Fruit fly (Drosophila melanogaster) whole organism, pupa: ENCODE results near the gene rtp.

Experiments
- CG10348 ChIP-seq: fragments of 200-800 bp; sonication (Bioruptor generic); IDR thresholded peaks from 2 replicates; pipeline ENCODE4 v1.3.6; 2022; ENCODE audit warnings: missing biosample characterization, missing genetic modification characterization
- CG12605 ChIP-seq: fragments of 200-800 bp; sonication (Bioruptor generic); IDR thresholded peaks from 2 replicates; pipeline ENCODE4 v1.3.6; 2022; ENCODE audit warnings: missing biosample characterization, missing genetic modification characterization
- CG13204 ChIP-seq: fragments of 200-800 bp; sonication (Bioruptor generic); optimal IDR thresholded peaks from 2 replicates; lab custom pipeline; 2018; ENCODE audit warnings: missing biosample characterization, mild to moderate bottlenecking, missing genetic modification characterization, moderate library complexity
- CG14655 ChIP-seq: fragments of 200-800 bp; sonication (Bioruptor generic); optimal IDR thresholded peaks from 3 replicates; lab custom pipeline; 2017; ENCODE audit warnings: mild to moderate bottlenecking, missing biosample characterization, missing genetic modification reagents, missing genetic modification characterization
- CG15710 ChIP-seq: fragments of 200-800 bp; sonication (Bioruptor generic); optimal IDR thresholded peaks from 2 replicates; lab custom pipeline; 2018; ENCODE audit warnings: missing biosample characterization, mild to moderate bottlenecking, missing genetic modification characterization, moderate library complexity
- CG17806 ChIP-seq: fragments of 200-800 bp; sonication (Bioruptor generic); optimal IDR thresholded peaks from 2 replicates; lab custom pipeline; 2018; ENCODE audit warnings: missing biosample characterization, mild to moderate bottlenecking, missing genetic modification characterization, moderate library complexity
- CG32121 ChIP-seq: fragments of 200-800 bp; sonication (Bioruptor generic); IDR thresholded peaks from 2 replicates; pipeline ENCODE4 v1.3.6; 2022; ENCODE audit warnings: missing biosample characterization, missing genetic modification characterization
- CG34367 ChIP-seq: fragments of 200-800 bp; sonication (Bioruptor generic); optimal IDR thresholded peaks from 2 replicates; lab custom pipeline; 2018; ENCODE audit warnings: missing biosample characterization, mild to moderate bottlenecking, missing genetic modification characterization
- CG4496 ChIP-seq: fragments of 200-800 bp; sonication (Bioruptor generic); IDR thresholded peaks from 3 replicates; pipeline ENCODE4 v1.3.6; 2022; ENCODE audit warnings: missing biosample characterization, missing genetic modification characterization
- CG8159 ChIP-seq: fragments of 200-800 bp; sonication (Bioruptor generic); optimal IDR thresholded peaks from 3 replicates; lab custom pipeline; 2018; ENCODE audit warnings: missing biosample characterization, mild to moderate bottlenecking, missing genetic modification characterization, moderate library complexity
- CG8301 ChIP-seq: fragments of 200-800 bp; sonication (Bioruptor generic); optimal IDR thresholded peaks from 2 replicates; lab custom pipeline; 2018; ENCODE audit warnings: missing biosample characterization, mild to moderate bottlenecking, missing genetic modification characterization
- CG9948 ChIP-seq: fragments of 200-800 bp; sonication (Bioruptor generic); optimal IDR thresholded peaks from 2 replicates; lab custom pipeline; 2018; ENCODE audit warnings: missing biosample characterization, mild to moderate bottlenecking, missing genetic modification characterization, moderate library complexity
- D1 ChIP-seq: fragments of 200-800 bp; sonication (Bioruptor generic); optimal IDR thresholded peaks from 2 replicates; lab custom pipeline; 2018; ENCODE audit warnings: missing biosample characterization, mild to moderate bottlenecking, missing genetic modification characterization, moderate library complexity
- EcR ChIP-seq: fragments of 200-800 bp; sonication (Bioruptor generic); optimal IDR thresholded peaks from 3 replicates; lab custom pipeline; 2019; ENCODE audit warnings: missing biosample characterization, missing genetic modification characterization, mild to moderate bottlenecking, moderate library complexity, missing genetic modification reagents
- Ets98B ChIP-seq: fragments of 200-800 bp; sonication (Bioruptor generic); IDR thresholded peaks from 2 replicates; pipeline ENCODE4 v1.3.6; 2022; ENCODE audit warnings: missing biosample characterization, missing genetic modification characterization
- Pif1A ChIP-seq: fragments of 200-800 bp; sonication (Bioruptor generic); optimal IDR thresholded peaks from 3 replicates; lab custom pipeline; 2016; ENCODE audit warnings: missing biosample characterization, missing genetic modification characterization
- Pif1B ChIP-seq: fragments of 200-800 bp; sonication (Bioruptor generic); optimal IDR thresholded peaks from 3 replicates; lab custom pipeline; 2016; ENCODE audit warnings: missing biosample characterization, missing genetic modification characterization
- Snoo ChIP-seq: fragments of 200-800 bp; sonication (Bioruptor generic); optimal IDR thresholded peaks from 3 replicates; lab custom pipeline; 2017; ENCODE audit warnings: missing biosample characterization, mild to moderate bottlenecking, missing genetic modification characterization, inconsistent platforms
- fd96Ca ChIP-seq: fragments of 200-800 bp; sonication (Bioruptor generic); IDR thresholded peaks from 3 replicates; pipeline ENCODE4 v1.3.6; 2022; ENCODE audit warnings: missing biosample characterization, missing genetic modification characterization
- gl ChIP-seq: fragments of 200-800 bp; sonication (Bioruptor generic); optimal IDR thresholded peaks from 2 replicates; lab custom pipeline; 2018; ENCODE audit warnings: missing biosample characterization, mild to moderate bottlenecking, missing genetic modification characterization
- rn ChIP-seq: fragments of 200-800 bp; sonication (Bioruptor generic); IDR thresholded peaks from 2 replicates; pipeline ENCODE4 v1.3.6; 2022; ENCODE audit warnings: missing biosample characterization, missing genetic modification characterization

rtp gene

DNA sequence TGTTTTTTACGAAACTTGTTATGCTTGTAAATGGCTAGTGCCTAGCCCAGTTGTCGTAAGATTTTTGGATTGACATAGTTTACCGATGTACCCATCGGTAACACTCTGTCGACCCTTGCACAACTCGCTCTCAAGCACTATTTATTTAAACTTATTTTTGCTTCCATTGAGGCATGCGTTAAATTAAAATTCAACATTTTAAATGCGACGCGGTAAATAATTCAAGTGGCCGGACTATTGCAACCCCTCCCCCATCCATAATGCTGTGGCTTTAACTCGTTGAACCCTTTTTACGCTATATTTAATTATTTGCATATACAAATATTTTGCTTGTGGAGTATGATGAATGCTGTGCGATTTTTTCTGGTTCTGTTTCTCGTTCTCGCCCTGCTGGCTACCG lies 12.2 kb upstream of the rtp start:
- TF ChIP-seq Pif1B (GFP tag; lab: Kevin White, UChicago) (no peak), rn (GFP tag; lab: Robert Waterston, UW) (no peak), Pif1A (GFP tag; lab: Kevin White, UChicago) (no peak), CG4496 (GFP tag; lab: Robert Waterston, UW) (no peak), CG32121 (GFP tag; lab: Robert Waterston, UW) (no peak), CG17806 (no peak), CG10348 (no peak), CG15710 (tag; lab: Kevin White, UChicago) (no peak), fd96Ca (GFP tag; lab: Robert Waterston, UW) (no peak), D1 (tag; lab: Kevin White, UChicago) (no peak), CG34367 (tag; lab: Kevin White, UChicago) (no peak)

dm6 chr3R:5246950-5247349 lies 9.8 kb upstream of the rtp start:
- TF ChIP-seq EcR (GFP tag; lab: Kevin White, UChicago) (peak; percentile 85), gl (tag; lab: Kevin White, UChicago) (no peak), CG17806 (no peak), CG8159 (tag; lab: Kevin White, UChicago) (no peak), D1 (tag; lab: Kevin White, UChicago) (no peak), CG4496 (GFP tag; lab: Robert Waterston, UW) (no peak), CG13204 (GFP tag; lab: Kevin White, UChicago) (peak; percentile 2), CG32121 (GFP tag; lab: Robert Waterston, UW) (no peak), Pif1B (GFP tag; lab: Kevin White, UChicago) (no peak)

DNA sequence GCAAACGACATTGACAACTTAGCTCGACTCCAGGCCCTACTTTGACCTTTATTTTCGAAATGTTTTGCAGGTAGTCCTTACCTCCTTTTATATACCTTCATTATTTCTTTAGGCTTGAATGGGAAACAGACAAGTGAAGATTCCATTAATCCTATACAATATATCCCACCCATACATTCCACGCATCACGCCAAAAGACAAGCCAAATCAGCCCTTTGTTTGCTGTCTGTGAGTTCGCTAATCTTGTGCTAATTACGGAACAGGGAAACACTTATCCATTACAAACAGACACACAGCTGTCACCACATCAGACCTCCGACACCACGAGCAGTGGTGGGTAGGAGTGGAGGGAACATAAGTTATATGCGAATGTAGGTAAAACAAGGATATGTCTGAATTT lies 3.6 kb upstream of the rtp start, which contains the start of gene CG33293:
Gene CG33293, minus strand, starts transcription at position 15 of the 400 bp plus-strand sequence.
- TF ChIP-seq Pif1B (GFP tag; lab: Kevin White, UChicago) (no peak), CG15710 (tag; lab: Kevin White, UChicago) (no peak), CG13204 (GFP tag; lab: Kevin White, UChicago) (no peak), Pif1A (GFP tag; lab: Kevin White, UChicago) (no peak), D1 (tag; lab: Kevin White, UChicago) (no peak), CG34367 (tag; lab: Kevin White, UChicago) (no peak), Ets98B (GFP tag; lab: Robert Waterston, UW) (no peak), CG8301 (tag; lab: Kevin White, UChicago) (no peak), CG8159 (tag; lab: Kevin White, UChicago) (no peak), EcR (GFP tag; lab: Kevin White, UChicago) (no peak), fd96Ca (GFP tag; lab: Robert Waterston, UW) (no peak), rn (GFP tag; lab: Robert Waterston, UW) (no peak), CG9948 (tag; lab: Kevin White, UChicago) (no peak), CG10348 (no peak), CG32121 (GFP tag; lab: Robert Waterston, UW) (no peak), CG17806 (no peak), CG4496 (GFP tag; lab: Robert Waterston, UW) (no peak), CG12605 (GFP tag; lab: Robert Waterston, UW) (no peak), CG14655 (GFP tag; lab: Kevin White, UChicago) (no peak), Snoo (no peak)

DNA sequence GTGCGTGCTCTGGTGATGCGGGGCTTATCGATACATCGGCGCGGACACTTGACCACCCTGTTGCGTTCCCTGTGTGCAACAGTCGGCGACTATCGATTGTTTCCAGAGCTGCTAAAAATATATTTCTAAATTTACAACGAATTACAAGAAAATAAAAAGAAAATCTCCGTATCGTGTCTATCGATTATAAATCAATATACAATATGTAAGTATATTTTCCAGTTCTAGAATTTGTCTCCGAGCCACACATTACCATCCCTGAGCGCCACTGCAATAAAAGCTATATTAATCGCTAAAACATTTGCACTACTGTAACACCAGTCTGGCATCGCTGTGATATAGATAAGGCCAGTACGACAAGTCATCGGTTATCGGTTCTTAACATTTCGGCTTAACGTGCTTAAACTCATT lies 4.9 kb downstream of the rtp start, which contains the start of the genes Kat60 and Mms19:
Gene Kat60, minus strand, starts transcription at position 13 of the 411 bp plus-strand sequence.
Gene Mms19, plus strand, starts transcription at position 347 of the 411 bp plus-strand sequence.
- TF ChIP-seq gl (tag; lab: Kevin White, UChicago): no peak
- peak; percentile 49 for TF ChIP-seq CG15710 (tag; lab: Kevin White, UChicago)
- TF ChIP-seq CG9948 (tag; lab: Kevin White, UChicago): peak; percentile 2
- TF ChIP-seq CG4496 (GFP tag; lab: Robert Waterston, UW): peak; percentile 37; the same call in 1 of the 3 replicates
- TF ChIP-seq Pif1A (GFP tag; lab: Kevin White, UChicago): no peak
- TF ChIP-seq CG34367 (tag; lab: Kevin White, UChicago): no peak
- TF ChIP-seq CG32121 (GFP tag; lab: Robert Waterston, UW): peak; percentile 25; the same call in 1 of the 2 replicates
- TF ChIP-seq CG8159 (tag; lab: Kevin White, UChicago): peak; percentile 47
- no peak for TF ChIP-seq CG13204 (GFP tag; lab: Kevin White, UChicago)
- TF ChIP-seq Ets98B (GFP tag; lab: Robert Waterston, UW): peak; percentile 29; the same call in 1 of the 2 replicates
- no peak for TF ChIP-seq CG8301 (tag; lab: Kevin White, UChicago)
- peak; percentile 59; the same call in 1 of the 2 replicates for TF ChIP-seq rn (GFP tag; lab: Robert Waterston, UW)
- peak; percentile 60; the same call in 2 of the 3 replicates for TF ChIP-seq fd96Ca (GFP tag; lab: Robert Waterston, UW)
- TF ChIP-seq CG10348: no peak
- TF ChIP-seq Snoo: no peak
- peak; percentile 23 for TF ChIP-seq CG17806

- TF ChIP-seq CG14655 (GFP tag; lab: Kevin White, UChicago): no peak
- peak; percentile 43; the same call in 1 of the 3 replicates for TF ChIP-seq fd96Ca (GFP tag; lab: Robert Waterston, UW)
- peak; percentile 47; the same call in 1 of the 2 replicates for TF ChIP-seq CG12605 (GFP tag; lab: Robert Waterston, UW)
- no peak for TF ChIP-seq gl (tag; lab: Kevin White, UChicago)
- TF ChIP-seq, all 21 proteins: peak for 2
Measured at dm6 chr3R:5231383-5232196, 5.5 kb downstream of the rtp start.
